Worm (Caenorhabditis elegans) whole organism, L2 larva: ENCODE measurements around the gene gldi-1.

Source experiments
- crh-2 ChIP-seq: sonication (generic microtip); optimal IDR thresholded peaks from 2 replicates; lab custom pipeline; 2017; ENCODE audit warnings: missing biosample characterization, missing genetic modification characterization
- egl-27 ChIP-seq: sonication (generic microtip); optimal IDR thresholded peaks from 3 replicates; lab custom pipeline; 2017; ENCODE audit warnings: missing biosample characterization, missing genetic modification reagents, missing genetic modification characterization

ce11 chrII:495124-495523 lies 10.9 kb upstream of the gldi-1 start, which contains the start of gene sms-5:
- TF ChIP-seq crh-2 (tag; lab: Kevin White, UChicago) (no peak), egl-27 (no peak)
